Worm (Caenorhabditis elegans) whole organism, L2 larva: ENCODE results near the gene sma-1.

Experiments
- Y55F3AM.14 ChIP-seq: fragments of 200-800 bp; sonication (Bioruptor generic); optimal IDR thresholded peaks from 2 replicates; lab custom pipeline; 2018; ENCODE audit warnings: mild to moderate bottlenecking, missing genetic modification characterization, missing compliant biosample characterization
- ama-1 ChIP-seq: fragments of 150-350 bp; optimal IDR thresholded peaks from 2 replicates; lab custom pipeline; 2018; ENCODE audit warnings: inconsistent platforms
- ceh-16 ChIP-seq: fragments of 150-350 bp; optimal IDR thresholded peaks from 2 replicates; lab custom pipeline; 2014; ENCODE audit warnings: missing biosample characterization, missing genetic modification characterization
- egl-27 ChIP-seq: sonication (generic microtip); optimal IDR thresholded peaks from 3 replicates; lab custom pipeline; 2017; ENCODE audit warnings: missing biosample characterization, missing genetic modification reagents, missing genetic modification characterization
- elt-1 ChIP-seq: fragments of 150-350 bp; optimal IDR thresholded peaks from 2 replicates; lab custom pipeline; 2014; ENCODE audit warnings: missing biosample characterization, missing genetic modification characterization
- gmeb-1 ChIP-seq: fragments of 150-350 bp; optimal IDR thresholded peaks from 2 replicates; lab custom pipeline; 2014; ENCODE audit warnings: missing biosample characterization, missing genetic modification characterization
- lin-11 ChIP-seq: fragments of 150-350 bp; sonication (generic microtip); optimal IDR thresholded peaks from 2 replicates; lab custom pipeline; 2014; ENCODE audit warnings: missing biosample characterization, missing genetic modification characterization, inconsistent platforms, mixed read lengths
- mdl-1 ChIP-seq, 2 experiments: fragments of 150-350 bp in 1 of 2; sonication (generic microtip) in 1 of 2; optimal IDR thresholded peaks; 2 replicates each; lab custom pipeline; 2017; ENCODE audit warnings: missing biosample characterization in 2 of 2, missing genetic modification characterization in 2 of 2
- nhr-10 ChIP-seq: sonication (generic microtip); optimal IDR thresholded peaks from 2 replicates; lab custom pipeline; 2017; ENCODE audit warnings: missing biosample characterization, missing genetic modification characterization
- nhr-12 ChIP-seq: fragments of 150-350 bp; optimal IDR thresholded peaks from 2 replicates; lab custom pipeline; 2014; ENCODE audit warnings: missing biosample characterization, missing genetic modification characterization
- unc-62 ChIP-seq: fragments of 150-350 bp; optimal IDR thresholded peaks from 2 replicates; lab custom pipeline; 2014; ENCODE audit warnings: missing biosample characterization, missing genetic modification reagents, missing genetic modification characterization
- ztf-1 ChIP-seq: fragments of 200-800 bp; sonication (Bioruptor generic); conservative IDR thresholded peaks from 2 replicates; pipeline ENCODE4 v1.3.6; 2022; ENCODE audit warnings: missing genetic modification characterization, missing compliant biosample characterization

DNA sequence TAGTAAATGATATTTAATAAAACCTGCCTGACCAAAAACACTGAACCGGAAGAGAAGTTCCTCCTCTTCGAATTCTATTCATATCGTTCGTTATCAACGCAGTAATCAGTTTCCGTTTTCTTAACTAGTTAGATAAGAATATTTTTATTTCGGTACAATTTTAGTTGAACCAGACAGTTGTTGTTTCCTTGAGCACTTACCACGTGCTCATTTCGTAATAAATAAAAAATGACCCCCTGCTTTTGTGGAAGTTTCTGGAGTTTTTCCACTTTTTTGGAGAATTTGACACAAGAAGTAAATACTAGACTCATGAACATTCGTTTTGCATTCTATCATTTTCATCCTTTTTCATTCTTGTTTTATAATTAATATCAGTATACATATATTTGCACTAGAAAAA lies 45.5 kb upstream of the sma-1 start:
- TF ChIP-seq lin-11 (tag; lab: Kevin White, UChicago) (no peak), Y55F3AM.14 (no peak), ztf-1 (GFP tag; lab: Robert Waterston, UW) (no peak), gmeb-1 (tag; lab: Kevin White, UChicago) (no peak), ama-1 (lab: Kevin White, UChicago) (no peak), nhr-12 (tag; lab: Kevin White, UChicago) (no peak), mdl-1 (tag; optimal IDR thresholded peaks at IDR 0.05; lab: Kevin White, UChicago) (no peak), egl-27 (tag; lab: Kevin White, UChicago) (no peak), ceh-16 (no peak), elt-1 (tag; lab: Kevin White, UChicago) (no peak), nhr-10 (tag; lab: Kevin White, UChicago) (no peak), unc-62 (GFP tag; lab: Kevin White, UChicago) (no peak)
